Fruit fly (Drosophila melanogaster): Measurements from ENCODE around the gene CG43391.

Gene CG43391

dm6 chr3L:11557209-11557608 lies 23.6 kb downstream of the CG43391 start (continued):
- TF ChIP-seq inv (GFP tag; IDR thresholded peaks at IDR 0.05; ENCODE audit: partially characterized antibody), result no peak
- no peak for TF ChIP-seq ATbp (GFP tag; optimal IDR thresholded peaks at IDR 0.05)
- no peak for TF ChIP-seq CG8290 (GFP tag; optimal IDR thresholded peaks at IDR 0.05)
- no peak for TF ChIP-seq CG8290 (tag; optimal IDR thresholded peaks at IDR 0.05)
- TF ChIP-seq CG12219 (GFP tag; optimal IDR thresholded peaks at IDR 0.05), result no peak
- no peak for TF ChIP-seq wor (GFP tag; IDR thresholded peaks at IDR 0.05)
- TF ChIP-seq CG13123 (GFP tag; optimal IDR thresholded peaks at IDR 0.05), result no peak
- peak; percentile 57 for TF ChIP-seq Drgx (GFP tag; IDR thresholded peaks at IDR 0.05)
- no peak for TF ChIP-seq gcm2 (GFP tag; optimal IDR thresholded peaks at IDR 0.05)
- no peak for TF ChIP-seq CkIIα-i1 (GFP tag; IDR thresholded peaks at IDR 0.05)
- peak; percentile 71 for TF ChIP-seq Blimp-1 (GFP tag; optimal IDR thresholded peaks at IDR 0.05)
- TF ChIP-seq Hr78 (GFP tag; optimal IDR thresholded peaks at IDR 0.05), result peak in 1 of 2 experiments; percentile 37
- TF ChIP-seq Sox102F (GFP tag; optimal IDR thresholded peaks at IDR 0.05), result no peak
- TF ChIP-seq crol (GFP tag; IDR thresholded peaks at IDR 0.05), result peak; percentile 64
- no peak for TF ChIP-seq pnt (GFP tag; optimal IDR thresholded peaks at IDR 0.05)
- TF ChIP-seq CG2202 (tag; optimal IDR thresholded peaks at IDR 0.05), result no peak
- TF ChIP-seq CG7556 (GFP tag; optimal IDR thresholded peaks at IDR 0.05), result no peak
- TF ChIP-seq CG4360 (GFP tag; IDR thresholded peaks at IDR 0.05), result 0 out of 2 replicates have a peak, but pooled peaks have one; percentile 16
- no peak for TF ChIP-seq CG6654 (GFP tag; optimal IDR thresholded peaks at IDR 0.05)
- no peak for TF ChIP-seq Eip74EF (GFP tag; optimal IDR thresholded peaks at IDR 0.05)
- no peak for TF ChIP-seq fd3F (GFP tag; optimal IDR thresholded peaks at IDR 0.05)
- TF ChIP-seq CG15011 (GFP tag; optimal IDR thresholded peaks at IDR 0.05), result no peak
- TF ChIP-seq CG10321 (GFP tag; IDR thresholded peaks at IDR 0.05), result 0 out of 2 replicates have a peak, but pooled peaks have one; percentile 15
- TF ChIP-seq CG3407 (GFP tag; optimal IDR thresholded peaks at IDR 0.05), result no peak
- 0 out of 4 replicates have a peak, but pooled peaks have one; percentile 21 for TF ChIP-seq Dll (GFP tag; IDR thresholded peaks at IDR 0.05; ENCODE audit: partially characterized antibody)
- TF ChIP-seq CG11093 (GFP tag; IDR thresholded peaks at IDR 0.05), result no peak
- TF ChIP-seq ato (GFP tag; IDR thresholded peaks at IDR 0.05; ENCODE audit: partially characterized antibody), result no peak
- no peak for TF ChIP-seq ash1 (GFP tag; optimal IDR thresholded peaks at IDR 0.05)
- TF ChIP-seq oc (tag; optimal IDR thresholded peaks at IDR 0.05), result no peak
- TF ChIP-seq gem (tag; optimal IDR thresholded peaks at IDR 0.05), result no peak
- no peak for TF ChIP-seq sug (tag; optimal IDR thresholded peaks at IDR 0.05)
- TF ChIP-seq CG31365 (tag; optimal IDR thresholded peaks at IDR 0.05), result no peak
- TF ChIP-seq nom (GFP tag; optimal IDR thresholded peaks at IDR 0.05), result peak; percentile 93
- TF ChIP-seq cg (GFP tag; optimal IDR thresholded peaks at IDR 0.05), result peak; percentile 80
- TF ChIP-seq fu2 (GFP tag; optimal IDR thresholded peaks at IDR 0.05), result no peak
- TF ChIP-seq CG32767 (GFP tag; IDR thresholded peaks at IDR 0.05), result no peak
- no peak for TF ChIP-seq CG8478 (optimal IDR thresholded peaks at IDR 0.05)
- TF ChIP-seq pho (GFP tag; optimal IDR thresholded peaks at IDR 0.05), result no peak
- 0 out of 4 replicates have a peak, but pooled peaks have one; percentile 26 for TF ChIP-seq chinmo (GFP tag; IDR thresholded peaks at IDR 0.05; ENCODE audit: partially characterized antibody)
- TF ChIP-seq Deaf1 (tag; optimal IDR thresholded peaks at IDR 0.05), result peak; percentile 25
- no peak for TF ChIP-seq danr (GFP tag; IDR thresholded peaks at IDR 0.05)
- TF ChIP-seq Elba2 (GFP tag; optimal IDR thresholded peaks at IDR 0.05), result no peak
- no peak for TF ChIP-seq CG16779 (GFP tag; IDR thresholded peaks at IDR 0.05)
- peak in 1 of 2 experiments; percentile 70 for TF ChIP-seq crp (GFP tag; optimal IDR thresholded peaks at IDR 0.05)
- no peak for TF ChIP-seq Dref (GFP tag; IDR thresholded peaks at IDR 0.05)
- TF ChIP-seq HLH3B (GFP tag; IDR thresholded peaks at IDR 0.05), result no peak
- peak; percentile 20; the same call in 1 of the 2 replicates for TF ChIP-seq seq (GFP tag; IDR thresholded peaks at IDR 0.05)
- TF ChIP-seq CG7372 (GFP tag; IDR thresholded peaks at IDR 0.05), result no peak
- TF ChIP-seq CG12942 (GFP tag; optimal IDR thresholded peaks at IDR 0.05), result no peak
- no peak for TF ChIP-seq CG18619 (GFP tag; optimal IDR thresholded peaks at IDR 0.05)
- peak in 1 of 2 experiments; percentile 48 for TF ChIP-seq insv (GFP tag; optimal IDR thresholded peaks at IDR 0.05)
